Fruit fly (Drosophila melanogaster) ovary, adult (tissue): ENCODE measurements around the gene Ir94g.

Source experiments
- CG17801 ChIP-seq: fragments of 200-800 bp; optimal IDR thresholded peaks from 2 replicates; lab custom pipeline; 2019; ENCODE audit warnings: missing biosample characterization, mild to moderate bottlenecking, missing genetic modification characterization, moderate library complexity; ENCODE audit not compliant: partially characterized antibody

The Ir94g gene

DNA sequence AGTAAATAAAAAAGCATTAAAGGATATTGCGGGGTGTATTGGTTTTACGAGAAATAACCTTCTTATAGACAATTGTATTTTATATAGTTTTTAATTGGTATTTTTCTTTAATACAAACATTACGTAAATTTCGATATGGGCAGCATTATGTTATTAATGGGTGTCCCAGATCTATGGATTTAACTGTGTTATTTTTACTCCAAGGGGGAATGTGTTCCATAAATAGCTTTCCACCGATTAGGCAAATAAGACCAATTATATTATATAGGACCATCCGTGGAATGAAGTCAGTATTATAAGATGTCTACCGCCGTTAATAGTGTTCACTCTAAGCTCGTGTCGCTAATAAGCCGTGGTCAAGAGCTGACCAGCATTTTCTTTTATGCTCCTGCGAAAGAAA, at the start of gene Ir94g:
Ir94g (plus strand) TSS at position 301 of the 400 bp plus-strand sequence.
- TF ChIP-seq CG17801 (GFP tag; lab: Kevin White, UChicago), result no peak

DNA sequence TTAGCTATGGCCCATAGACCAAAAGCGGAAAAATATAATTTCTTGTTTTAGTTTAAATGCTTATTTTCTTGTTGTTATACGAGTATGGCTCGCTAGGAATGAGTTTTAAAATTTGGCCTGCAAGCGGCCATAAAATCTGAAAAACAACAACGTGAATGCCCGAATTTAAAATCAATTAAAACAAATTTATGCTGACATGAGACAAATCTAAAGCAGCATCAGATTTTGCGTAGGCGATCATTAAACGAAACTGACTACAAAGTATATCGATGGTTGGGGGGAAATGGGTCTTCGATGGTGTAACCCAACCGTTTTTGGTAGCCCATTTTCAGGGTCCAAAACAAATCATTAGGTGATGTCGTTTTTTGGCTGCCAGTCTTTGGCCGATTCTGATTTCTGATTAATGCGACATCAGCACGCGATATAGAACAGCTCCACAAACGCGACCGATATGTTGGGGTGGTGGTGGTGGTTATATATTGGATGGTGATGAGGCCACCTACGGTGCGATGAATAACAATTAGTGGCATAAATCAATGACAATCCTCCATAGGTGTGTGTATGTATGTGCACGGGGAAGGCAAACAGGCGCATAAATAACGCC, 45.4 kb upstream of the Ir94g start:
- TF ChIP-seq CG17801 (GFP tag; lab: Kevin White, UChicago), result no peak

DNA sequence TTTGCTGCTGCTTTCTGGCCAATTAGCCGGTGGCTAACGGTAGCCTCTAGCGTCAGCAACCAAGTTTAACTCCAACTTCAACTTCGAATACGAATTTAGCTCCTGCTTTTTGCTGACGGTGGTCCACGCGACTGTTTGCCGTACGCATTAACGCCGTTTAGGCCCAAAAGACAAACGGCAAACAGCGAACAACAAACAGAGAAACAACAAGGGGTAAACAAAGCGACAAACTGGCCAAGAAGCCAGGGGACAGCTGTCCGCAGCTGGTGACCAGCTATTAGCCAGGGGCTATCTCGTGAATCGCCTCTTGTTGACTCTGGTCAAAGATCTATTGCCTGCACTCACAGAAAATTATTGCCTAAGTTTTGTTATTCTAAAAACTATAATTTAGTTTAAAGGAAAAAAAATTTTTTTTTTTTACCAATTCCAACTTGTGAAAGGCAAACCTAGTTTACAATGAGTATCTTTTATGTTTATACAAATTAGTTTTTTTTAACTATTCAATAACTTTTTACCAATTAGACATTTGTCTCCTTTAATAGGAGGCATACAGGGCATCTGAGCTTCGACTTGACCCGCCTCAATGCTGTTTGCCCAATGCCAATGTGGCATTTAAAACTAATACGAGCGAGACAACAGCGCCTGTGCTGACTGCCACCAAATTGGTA, 38.3 kb upstream of the Ir94g start:
- TF ChIP-seq CG17801 (GFP tag; lab: Kevin White, UChicago), result no peak

DNA sequence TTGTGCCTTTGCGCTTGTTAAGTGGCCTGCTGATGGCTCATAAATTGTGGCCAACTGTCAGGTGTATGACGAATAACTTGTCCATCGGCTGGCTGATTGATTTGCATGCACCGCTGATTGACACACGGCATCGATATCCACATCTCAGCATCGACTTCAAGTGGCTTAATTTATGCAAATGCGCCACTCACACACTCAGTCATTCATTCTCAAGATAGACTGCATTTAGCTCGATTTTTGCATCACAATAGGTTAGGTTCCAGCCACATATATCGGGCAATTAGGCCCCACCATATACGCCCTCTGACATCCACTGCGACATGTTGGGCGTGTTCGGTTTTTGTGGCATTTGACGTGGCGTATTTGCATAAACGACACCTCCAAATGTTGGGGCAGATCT, 27.8 kb upstream of the Ir94g start:
- TF ChIP-seq CG17801 (GFP tag; lab: Kevin White, UChicago), result no peak

DNA sequence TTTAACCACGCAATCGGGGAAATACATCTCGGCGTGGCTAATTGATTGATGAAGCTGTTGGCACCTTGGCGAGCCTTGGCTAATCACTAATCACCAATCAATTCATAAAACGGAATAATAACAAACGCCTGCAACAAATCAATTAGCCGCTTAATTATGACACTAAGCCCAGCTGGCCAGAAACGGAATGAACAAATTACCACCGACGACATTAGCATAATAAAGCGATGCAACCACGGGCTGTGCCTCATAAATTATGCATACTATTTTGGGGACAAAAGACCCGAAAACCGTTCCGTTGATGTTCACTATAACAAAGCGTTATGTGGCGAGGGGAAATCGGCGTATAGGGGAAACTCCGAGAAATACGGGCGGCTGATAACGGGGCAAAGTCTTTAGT, 23.0 kb upstream of the Ir94g start:
- no peak for TF ChIP-seq CG17801 (GFP tag; lab: Kevin White, UChicago)

DNA sequence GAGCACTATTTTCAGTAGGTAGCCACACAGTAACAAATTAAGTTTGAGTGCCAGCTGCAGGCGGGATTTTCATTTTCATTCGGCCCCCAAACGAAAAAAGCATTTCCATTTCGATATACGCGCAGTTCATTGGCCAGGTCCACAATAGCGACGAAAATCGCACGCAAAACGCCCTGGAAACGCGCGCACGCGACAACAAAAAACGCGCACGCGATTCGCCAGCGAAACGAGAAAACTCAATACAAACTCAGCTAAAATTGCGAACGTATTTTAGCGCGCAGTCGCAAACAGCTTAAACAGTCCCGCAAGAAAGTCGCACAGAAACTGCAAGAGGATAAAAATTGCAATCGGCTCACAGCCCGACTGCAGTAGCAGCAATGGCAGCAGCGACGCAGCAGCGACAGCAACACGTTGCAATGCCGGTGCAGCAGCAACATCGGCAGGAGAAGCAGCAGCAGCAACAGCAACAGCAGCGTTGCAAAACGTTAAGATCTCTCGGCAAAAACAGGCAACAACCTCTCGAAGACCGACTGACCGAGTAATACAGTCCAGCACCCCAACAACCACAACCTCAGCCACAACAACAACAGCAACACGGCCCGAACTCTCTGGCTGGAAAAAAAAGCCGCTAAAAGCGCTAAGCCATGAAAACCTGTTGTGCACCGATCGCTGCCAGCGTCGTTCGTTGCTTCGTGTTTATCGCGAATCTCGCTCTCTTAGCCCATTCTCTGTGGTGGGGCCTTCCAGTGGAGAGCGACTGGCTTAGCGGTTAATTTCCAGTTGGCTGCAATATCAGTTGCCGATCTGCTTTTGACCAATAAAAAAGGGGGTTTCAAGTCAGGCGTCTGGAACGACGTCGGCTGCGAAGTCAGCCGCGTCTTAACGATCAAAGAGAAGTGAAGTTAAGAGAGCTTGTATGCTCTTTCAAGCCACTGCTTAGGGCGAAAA, 11.4 kb upstream of the Ir94g start, which contains the start of gene CG4374:
CG4374 (minus strand) TSS at position 268 of the 948 bp plus-strand sequence.
- no peak for TF ChIP-seq CG17801 (GFP tag; lab: Kevin White, UChicago)

DNA sequence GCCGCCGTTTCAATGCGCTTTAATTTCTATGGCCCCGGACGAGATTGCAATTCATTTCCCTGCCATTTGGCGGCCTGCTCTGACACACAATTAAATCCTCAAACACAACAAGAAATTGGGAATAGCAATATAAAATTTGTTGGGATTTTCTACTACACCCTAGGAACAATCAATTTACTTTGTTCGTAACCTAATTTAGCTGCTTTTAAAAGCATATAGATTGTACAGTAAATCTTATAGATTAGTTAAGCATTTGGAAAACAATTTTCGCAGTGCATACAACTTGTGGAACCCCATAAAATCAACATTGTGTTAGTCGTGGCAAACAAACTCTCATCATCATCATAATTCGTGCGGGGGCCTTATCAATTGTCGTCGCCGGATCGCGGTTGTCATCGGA, 7.6 kb upstream of the Ir94g start:
- TF ChIP-seq CG17801 (GFP tag; lab: Kevin White, UChicago), result no peak

DNA sequence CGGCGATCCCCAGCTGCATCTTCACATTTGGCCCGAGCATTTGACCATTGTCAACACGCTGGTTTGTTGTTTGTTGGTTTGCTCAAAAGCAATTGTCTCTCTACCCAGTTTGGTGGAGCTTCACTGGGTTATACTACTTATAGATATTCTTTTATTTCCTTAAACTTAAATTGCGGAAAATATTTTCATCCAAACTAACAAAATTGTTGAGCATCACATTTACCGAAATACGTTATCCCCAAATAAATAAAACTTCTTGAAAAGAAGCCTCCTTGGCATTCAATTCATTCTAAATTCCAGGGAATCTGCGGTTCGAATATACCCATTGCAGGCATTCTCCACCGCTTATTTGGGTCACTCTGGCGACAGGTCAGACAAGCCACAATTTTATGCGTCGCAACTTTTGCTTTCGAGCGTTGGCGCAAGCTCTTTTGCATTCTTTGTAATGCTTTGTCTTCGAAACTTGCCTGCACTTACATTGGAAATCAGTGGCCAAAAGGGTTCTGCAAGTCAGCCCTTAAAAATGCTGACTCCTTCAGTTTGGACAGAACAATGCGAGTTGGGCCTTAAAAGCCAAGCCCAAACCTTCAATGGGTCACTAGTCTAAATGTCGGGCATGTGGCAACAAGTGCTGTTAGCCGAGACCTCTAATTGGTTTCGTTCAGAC, 2.3 kb upstream of the Ir94g start, which contains the start of gene Ir94f:
Ir94f (plus strand) TSS at position 617 of the 667 bp plus-strand sequence.
- no peak for TF ChIP-seq CG17801 (GFP tag; lab: Kevin White, UChicago)

DNA sequence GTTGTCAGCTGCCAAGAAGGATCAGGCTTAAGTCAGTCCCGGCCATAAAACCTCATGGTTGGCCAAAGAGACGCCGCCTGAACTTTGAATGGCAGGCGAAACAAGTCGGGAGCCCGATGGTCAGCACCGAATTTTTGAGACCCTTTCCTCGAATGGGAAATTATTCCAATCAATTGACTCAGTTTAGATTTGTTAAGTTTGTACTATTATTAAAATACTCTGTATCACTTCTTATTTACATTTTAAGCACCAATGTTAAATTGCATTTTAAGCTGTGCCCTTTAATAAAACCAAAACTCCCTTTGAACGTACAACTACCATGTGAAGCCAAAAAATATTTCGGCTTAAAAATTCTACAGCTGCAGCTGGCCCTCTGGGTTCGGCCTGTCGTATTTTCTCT, 3.1 kb downstream of the Ir94g start:
- TF ChIP-seq CG17801 (GFP tag; lab: Kevin White, UChicago), result no peak

DNA sequence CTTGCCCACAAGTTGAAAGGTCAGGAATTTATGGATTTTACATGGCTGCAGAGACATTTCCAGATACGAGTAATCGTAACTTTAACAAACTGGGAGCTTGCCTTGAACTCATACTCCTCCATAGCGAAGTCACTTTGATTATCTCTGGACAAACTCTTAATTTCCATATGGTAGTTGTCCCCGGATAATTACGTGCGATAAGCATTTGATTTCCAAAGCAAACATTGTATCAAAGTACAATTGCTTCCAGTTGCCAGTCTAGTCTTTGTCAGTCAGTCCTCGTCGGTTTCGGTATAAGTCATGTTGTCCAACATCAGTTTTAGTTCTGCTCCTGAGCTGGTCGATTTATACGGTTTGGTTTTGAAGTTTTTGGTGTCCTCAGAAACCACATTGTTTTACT, 3.5 kb downstream of the Ir94g start, which contains the start of gene Ir94h:
Ir94h (plus strand) TSS at position 301 of the 400 bp plus-strand sequence.
- TF ChIP-seq CG17801 (GFP tag; lab: Kevin White, UChicago), result no peak

DNA sequence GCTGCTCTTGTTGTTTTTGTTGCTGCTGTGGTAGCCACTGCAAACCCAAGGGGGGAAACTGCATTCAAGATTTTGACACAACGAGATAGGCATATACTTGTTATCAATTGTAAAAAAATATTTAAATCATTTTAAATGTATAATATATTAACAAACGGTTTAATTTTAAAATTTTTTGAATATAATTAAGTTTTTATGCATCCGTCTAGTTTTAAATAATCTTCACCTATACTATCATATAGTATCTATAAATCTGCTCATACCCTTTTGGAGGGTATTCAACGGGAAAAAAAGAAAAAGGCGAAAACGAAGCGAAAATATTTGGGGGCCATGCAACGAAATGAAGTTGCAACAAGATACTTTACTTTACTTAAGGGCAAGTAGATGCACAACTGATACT, 12.8 kb downstream of the Ir94g start:
- TF ChIP-seq CG17801 (GFP tag; lab: Kevin White, UChicago), result no peak

DNA sequence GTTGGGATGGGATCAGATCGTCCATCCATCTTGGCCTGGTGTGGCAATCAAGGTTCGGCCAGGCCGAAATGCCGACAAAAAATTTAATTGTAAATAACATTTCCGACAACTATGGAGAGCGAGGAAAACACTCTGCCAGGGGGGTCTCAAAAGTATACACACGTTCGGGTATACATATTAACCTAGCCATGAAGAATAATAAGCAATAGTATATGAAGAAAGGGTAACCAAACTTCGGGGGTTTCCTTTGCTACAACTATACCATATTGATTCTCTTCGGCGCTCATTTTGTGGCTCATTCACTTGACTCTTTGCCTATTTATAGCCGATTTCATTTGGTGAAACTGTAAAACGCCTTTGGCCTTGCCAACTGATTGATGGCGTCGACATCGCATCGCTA, 13.6 kb downstream of the Ir94g start:
- no peak for TF ChIP-seq CG17801 (GFP tag; lab: Kevin White, UChicago)

DNA sequence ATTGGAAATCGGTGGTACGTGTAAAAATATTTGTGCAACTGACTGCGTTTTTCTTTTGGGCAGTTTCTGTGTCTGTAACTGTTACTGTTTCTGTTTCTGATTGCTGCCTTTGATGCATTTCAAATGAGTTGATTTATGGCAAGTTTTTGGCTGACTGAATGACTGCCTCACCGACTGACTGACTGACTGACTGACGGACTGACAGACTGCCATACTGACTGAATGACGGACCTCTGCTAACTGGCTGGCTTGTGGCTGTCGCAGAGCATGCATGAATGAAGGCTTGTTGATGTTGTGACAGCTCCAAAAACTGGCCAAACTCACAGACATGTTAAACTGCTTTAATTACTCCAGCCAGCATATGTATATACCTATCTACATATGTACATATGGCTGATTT, 19.8 kb downstream of the Ir94g start:
- no peak for TF ChIP-seq CG17801 (GFP tag; lab: Kevin White, UChicago)

DNA sequence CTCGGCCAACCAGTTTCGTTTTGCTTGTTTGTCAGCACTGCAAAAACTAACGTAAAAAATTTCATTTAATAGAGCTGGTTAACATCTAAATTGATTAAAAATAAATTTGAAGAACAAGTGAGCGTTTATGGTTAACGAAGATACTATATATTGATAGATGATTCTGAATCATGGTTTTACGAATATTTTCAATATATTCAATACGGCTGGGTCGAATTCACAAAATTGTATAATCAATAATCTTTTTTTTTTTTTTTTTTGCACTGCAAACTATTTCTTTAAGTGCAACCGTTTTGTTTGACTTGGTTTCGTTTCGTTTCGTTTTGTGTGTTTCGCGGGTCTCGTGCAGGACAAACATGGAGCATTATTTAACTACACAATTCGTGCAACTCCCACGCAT, 21.1 kb downstream of the Ir94g start:
- no peak for TF ChIP-seq CG17801 (GFP tag; lab: Kevin White, UChicago)

DNA sequence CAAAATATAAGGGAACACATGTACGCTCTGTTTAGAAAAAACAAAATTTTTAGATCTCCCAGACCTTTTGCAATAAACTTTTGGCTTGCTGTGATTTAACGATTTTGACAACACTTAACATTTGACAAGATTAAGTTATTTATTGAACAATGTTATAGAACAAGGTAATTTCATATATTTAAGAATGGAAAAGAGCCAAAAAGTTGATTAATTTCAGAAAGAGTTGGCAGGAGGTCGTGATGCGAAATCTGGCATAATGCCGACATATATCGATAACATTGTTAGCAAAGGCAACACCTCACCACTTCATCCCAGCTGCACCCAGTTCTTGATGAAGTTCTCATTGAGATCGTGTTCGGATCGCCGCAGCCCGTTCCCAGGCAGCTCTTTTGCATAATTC, 23.7 kb downstream of the Ir94g start, which contains the start of gene CG34289:
CG34289 (minus strand) TSS at position 101 of the 400 bp plus-strand sequence.
- no peak for TF ChIP-seq CG17801 (GFP tag; lab: Kevin White, UChicago)
